Fruit fly (Drosophila melanogaster): ENCODE measurements around the gene CG15544.

The CG15544 gene

DNA sequence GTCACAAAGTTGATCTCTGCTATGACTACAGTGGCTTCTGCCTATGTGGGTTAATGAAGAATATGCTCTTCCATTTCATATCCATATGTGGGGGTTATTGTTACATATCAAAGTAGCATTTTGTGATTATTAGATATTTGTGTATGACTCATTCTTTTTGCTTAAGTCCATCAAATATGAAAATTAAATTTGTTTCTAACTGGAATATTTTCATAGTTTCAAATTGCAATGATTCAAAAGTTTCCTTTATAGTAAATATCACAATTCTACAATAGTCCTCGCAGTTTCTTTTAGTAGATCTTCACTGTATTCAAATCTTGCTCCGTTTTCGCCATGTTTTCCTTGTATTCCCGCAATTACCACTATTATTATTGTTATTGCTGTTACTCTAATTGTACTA, 22.4 kb upstream of the CG15544 start (continued):
- no peak for TF ChIP-seq CG14014 (GFP tag; IDR thresholded peaks at IDR 0.05)
- TF ChIP-seq CG15696 (tag; optimal IDR thresholded peaks at IDR 0.05): peak; percentile 21
- TF ChIP-seq CG1602 (GFP tag; optimal IDR thresholded peaks at IDR 0.05): no peak
- TF ChIP-seq CG18619 (GFP tag; optimal IDR thresholded peaks at IDR 0.05): no peak
- no peak for TF ChIP-seq wdn (GFP tag; IDR thresholded peaks at IDR 0.05)
- no peak for TF ChIP-seq CG11695 (GFP tag; IDR thresholded peaks at IDR 0.05)
- no peak for TF ChIP-seq sqz (GFP tag; optimal IDR thresholded peaks at IDR 0.05)
- TF ChIP-seq Hr39 (optimal IDR thresholded peaks at IDR 0.05): no peak
- TF ChIP-seq Ptx1 (GFP tag; IDR thresholded peaks at IDR 0.05): 0 out of 2 replicates have a peak, but pooled peaks have one; percentile 21
- peak; percentile 6 to 13 for TF ChIP-seq bsh (GFP tag; optimal IDR thresholded peaks at IDR 0.05)
- no peak for TF ChIP-seq Dip2 (GFP tag; IDR thresholded peaks at IDR 0.05)
- peak; percentile 80 for TF ChIP-seq Drgx (GFP tag; IDR thresholded peaks at IDR 0.05)
- TF ChIP-seq Rx (GFP tag; IDR thresholded peaks at IDR 0.05): no peak
- TF ChIP-seq disco-r (GFP tag; optimal IDR thresholded peaks at IDR 0.05): no peak
- no peak for TF ChIP-seq Bdp1 (GFP tag; optimal IDR thresholded peaks at IDR 0.05)
- peak; percentile 33 for TF ChIP-seq fd96Cb (tag; optimal IDR thresholded peaks at IDR 0.05)
- TF ChIP-seq CG13123 (GFP tag; optimal IDR thresholded peaks at IDR 0.05): no peak
- no peak; the same call in 2 of the 3 replicates for TF ChIP-seq ci (GFP tag; IDR thresholded peaks at IDR 0.05)
- peak; percentile 42 for TF ChIP-seq nmo (GFP tag; optimal IDR thresholded peaks at IDR 0.05)
- TF ChIP-seq trh (GFP tag; optimal IDR thresholded peaks at IDR 0.05): no peak
- no peak for TF ChIP-seq CG12942 (GFP tag; optimal IDR thresholded peaks at IDR 0.05)
- no peak for TF ChIP-seq CG4328 (GFP tag; optimal IDR thresholded peaks at IDR 0.05)
- TF ChIP-seq sens (GFP tag): peak; percentile 66
- TF ChIP-seq Dad (GFP tag; optimal IDR thresholded peaks at IDR 0.05): no peak
- no peak for TF ChIP-seq h (optimal IDR thresholded peaks at IDR 0.05)
- TF ChIP-seq lab (GFP tag; optimal IDR thresholded peaks at IDR 0.05): peak; percentile 28
- TF ChIP-seq ara (GFP tag; IDR thresholded peaks at IDR 0.05): no peak
- TF ChIP-seq Lim3 (GFP tag; IDR thresholded peaks at IDR 0.05): no peak
- TF ChIP-seq Med (GFP tag): peak; percentile 73
- TF ChIP-seq phol (tag; optimal IDR thresholded peaks at IDR 0.05): peak; percentile 51
- peak; percentile 10 for TF ChIP-seq Camta (GFP tag; optimal IDR thresholded peaks at IDR 0.05)
- TF ChIP-seq CG9609 (GFP tag; optimal IDR thresholded peaks at IDR 0.05): no peak
- TF ChIP-seq CG7839 (tag; optimal IDR thresholded peaks at IDR 0.05): peak; percentile 43
- TF ChIP-seq CG10959 (GFP tag; IDR thresholded peaks at IDR 0.05): no peak
- no peak for TF ChIP-seq CG11085 (GFP tag; IDR thresholded peaks at IDR 0.05)
- peak; percentile 12 for TF ChIP-seq CG4424 (GFP tag; optimal IDR thresholded peaks at IDR 0.05)
- TF ChIP-seq aop (GFP tag; IDR thresholded peaks at IDR 0.05): no peak
- TF ChIP-seq gcm2 (GFP tag; optimal IDR thresholded peaks at IDR 0.05): no peak
- peak; percentile 50 for TF ChIP-seq Sox102F (GFP tag; optimal IDR thresholded peaks at IDR 0.05)
- TF ChIP-seq CG17385 (GFP tag; optimal IDR thresholded peaks at IDR 0.05): peak; percentile 0
- no peak for TF ChIP-seq CG12071 (GFP tag; optimal IDR thresholded peaks at IDR 0.05)
- no peak for TF ChIP-seq da (GFP tag; optimal IDR thresholded peaks at IDR 0.05)
- TF ChIP-seq CG17612 (GFP tag; IDR thresholded peaks at IDR 0.05): no peak
- peak in 1 of 2 experiments; percentile 2 for TF ChIP-seq Pdp1 (GFP tag; optimal IDR thresholded peaks at IDR 0.05)
- TF ChIP-seq CG9727 (GFP tag; optimal IDR thresholded peaks at IDR 0.05): peak; percentile 20
- TF ChIP-seq mam (GFP tag; optimal IDR thresholded peaks at IDR 0.05): no peak
- no peak for TF ChIP-seq Atf3 (GFP tag; optimal IDR thresholded peaks at IDR 0.05)
- TF ChIP-seq CG11504 (tag; optimal IDR thresholded peaks at IDR 0.05): peak; percentile 55
- peak; percentile 5 for TF ChIP-seq tio (GFP tag; optimal IDR thresholded peaks at IDR 0.05)
- peak; percentile 13 for TF ChIP-seq CG8924 (tag; optimal IDR thresholded peaks at IDR 0.05)
- TF ChIP-seq CG2129 (GFP tag; IDR thresholded peaks at IDR 0.05; ENCODE audit: partially characterized antibody): no peak
- TF ChIP-seq zfh1 (GFP tag; IDR thresholded peaks at IDR 0.05): 0 out of 3 replicates have a peak, but pooled peaks have one; percentile 41
- peak; percentile 30; the same call in 1 of the 2 replicates for TF ChIP-seq sisA (GFP tag; IDR thresholded peaks at IDR 0.05)

All from whole organism, embryonic.